Worm (Caenorhabditis elegans): ENCODE measurements around the gene F42G4.6.

- TF ChIP-seq T22C8.4 (GFP tag; IDR thresholded peaks at IDR 0.05) (no peak), tab-1 (GFP tag; IDR thresholded peaks at IDR 0.05) (no peak; the same call in 1 of the 2 replicates), ref-1 (GFP tag; conservative IDR thresholded peaks at IDR 0.05) (no peak), flt-1 (GFP tag; IDR thresholded peaks at IDR 0.05) (no peak), klf-2 (GFP tag; conservative IDR thresholded peaks at IDR 0.05) (no peak)
Observed at ce11 chrII:13030051-13030437, 49.1 kb upstream of the F42G4.6 start.

All from whole organism, midembryonic.